Worm (Caenorhabditis elegans) whole organism, midembryonic: Measurements from ENCODE around the gene clc-9.

ENCODE experiments used
- T22C8.4 ChIP-seq: fragments of 200-800 bp; sonication (Bioruptor generic); IDR thresholded peaks from 2 replicates; pipeline ENCODE4 v1.3.6; 2022; ENCODE audit warnings: missing genetic modification characterization, missing compliant biosample characterization
- cog-1 ChIP-seq: sonication (generic microtip); optimal IDR thresholded peaks from 2 replicates; lab custom pipeline; 2016; ENCODE audit warnings: missing genetic modification characterization, missing compliant biosample characterization
- flt-1 ChIP-seq: fragments of 200-800 bp; sonication (Bioruptor generic); IDR thresholded peaks from 2 replicates; pipeline ENCODE4 v1.3.6; 2022; ENCODE audit warnings: missing genetic modification characterization, missing compliant biosample characterization
- klf-2 ChIP-seq: fragments of 200-800 bp; sonication (Bioruptor generic); conservative IDR thresholded peaks from 2 replicates; pipeline ENCODE4 v1.3.6; 2022; ENCODE audit warnings: missing genetic modification reagents, missing genetic modification characterization, missing compliant biosample characterization
- med-1 ChIP-seq: sonication (generic microtip); optimal IDR thresholded peaks from 2 replicates; lab custom pipeline; 2017; ENCODE audit warnings: missing genetic modification characterization, mild to moderate bottlenecking, missing compliant biosample characterization, antibody characterized with exemption, missing genetic modification reagents; ENCODE audit not compliant: insufficient read depth
- ref-1 ChIP-seq: fragments of 200-800 bp; sonication (Bioruptor generic); conservative IDR thresholded peaks from 2 replicates; pipeline ENCODE4 v1.3.6; 2022; ENCODE audit warnings: missing genetic modification reagents, missing genetic modification characterization, missing compliant biosample characterization
- tab-1 ChIP-seq: fragments of 200-800 bp; sonication (Bioruptor generic); IDR thresholded peaks from 2 replicates; pipeline ENCODE4 v1.3.6; 2022; ENCODE audit warnings: missing genetic modification characterization, missing compliant biosample characterization
- ztf-23 ChIP-seq: fragments of 200-800 bp; sonication (Bioruptor generic); IDR thresholded peaks from 2 replicates; pipeline ENCODE4 v1.3.6; 2022; ENCODE audit warnings: missing genetic modification reagents, missing genetic modification characterization, missing compliant biosample characterization
- ztf-29 ChIP-seq: fragments of 200-800 bp; sonication (Bioruptor generic); IDR thresholded peaks from 2 replicates; pipeline ENCODE4 v1.3.6; 2022; ENCODE audit warnings: missing genetic modification reagents, missing genetic modification characterization, missing compliant biosample characterization

clc-9 gene

DNA sequence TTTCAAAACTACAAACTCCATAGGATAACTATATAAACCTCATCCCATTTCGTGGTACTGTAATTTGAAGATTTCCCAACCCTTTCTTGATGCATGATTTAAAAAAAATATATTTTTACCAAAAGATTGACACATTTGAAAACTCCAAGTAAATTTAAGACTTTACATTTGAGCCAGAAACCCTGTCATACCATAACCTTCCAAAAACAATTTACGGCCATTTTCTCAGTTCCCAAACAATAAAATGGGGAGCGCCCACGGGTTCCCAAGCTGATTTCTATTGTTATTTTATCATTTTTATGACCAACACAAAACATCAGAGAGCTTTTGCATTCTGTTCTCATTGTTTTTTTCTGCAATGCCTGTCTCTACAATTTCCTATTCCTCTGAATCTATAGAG lies at the start of gene clc-9:
Gene clc-9 (plus strand): TSS at position 301 of the 400 bp plus-strand sequence.
- TF ChIP-seq med-1 (GFP tag; lab: Kevin White, UChicago) = no peak
- no peak for TF ChIP-seq klf-2
- no peak for TF ChIP-seq ztf-23 (GFP tag; lab: Robert Waterston, UW)
- no peak for TF ChIP-seq cog-1 (tag; lab: Kevin White, UChicago)
- TF ChIP-seq flt-1 (GFP tag; lab: Robert Waterston, UW) = no peak
- TF ChIP-seq ztf-29 (GFP tag; lab: Robert Waterston, UW) = no peak
- TF ChIP-seq ref-1 = no peak
- TF ChIP-seq T22C8.4 (GFP tag; lab: Robert Waterston, UW) = no peak
- no peak for TF ChIP-seq tab-1 (GFP tag; lab: Robert Waterston, UW)

DNA sequence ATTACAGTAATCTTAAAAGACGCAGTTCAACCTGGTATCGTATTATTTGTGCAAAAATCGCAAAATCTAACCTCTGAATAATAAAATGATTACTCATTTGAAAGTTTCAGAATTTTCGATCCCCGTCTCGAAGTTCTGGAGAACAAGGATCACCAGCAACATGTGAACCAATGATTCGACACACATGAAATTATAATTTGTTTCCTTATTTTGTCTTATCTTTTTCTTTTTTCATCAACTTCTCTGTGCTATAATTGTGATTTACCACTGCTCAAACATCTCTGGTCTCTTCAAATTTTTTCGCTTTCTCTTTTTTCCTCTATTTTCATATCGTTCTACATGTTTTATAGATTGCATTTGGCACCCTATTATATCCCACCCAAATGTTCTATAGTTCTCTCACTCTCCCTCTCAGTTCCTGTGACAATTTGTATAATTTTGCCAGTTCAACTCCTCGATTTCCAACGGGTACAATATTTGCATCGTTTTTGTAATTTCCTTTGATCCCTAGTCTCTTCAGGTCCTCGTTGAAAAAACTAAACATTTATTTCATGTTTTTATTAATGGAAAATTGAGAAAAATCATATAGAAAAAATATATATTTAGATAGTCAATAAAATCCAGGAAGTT lies 49.6 kb upstream of the clc-9 start:
- TF ChIP-seq klf-2 = no peak
- no peak for TF ChIP-seq T22C8.4 (GFP tag; lab: Robert Waterston, UW)

DNA sequence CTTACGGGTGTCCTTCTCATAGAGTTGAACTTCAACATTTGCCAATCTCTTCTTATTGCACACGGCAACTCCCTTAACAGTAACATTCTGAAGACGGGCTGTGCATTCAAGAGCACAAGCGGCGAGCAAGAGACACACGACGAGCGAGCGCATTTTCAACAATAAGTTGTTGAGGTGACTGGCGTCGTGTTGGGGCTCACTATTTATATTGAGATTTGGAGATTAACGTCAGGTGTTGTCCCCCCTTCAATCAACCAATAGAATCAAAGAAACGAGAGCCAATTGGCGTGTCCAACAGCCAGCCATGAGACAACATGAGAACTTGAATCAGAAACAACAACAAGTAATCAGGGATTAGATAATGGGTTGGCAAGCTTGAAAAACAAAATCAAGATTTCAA lies 48.8 kb upstream of the clc-9 start, which contains the start of gene ttr-16:
Gene ttr-16 (minus strand): TSS at position 176 of the 400 bp plus-strand sequence.
- no peak for TF ChIP-seq ztf-23 (GFP tag; lab: Robert Waterston, UW)
- TF ChIP-seq flt-1 (GFP tag; lab: Robert Waterston, UW) = 0 out of 2 replicates have a peak, but pooled peaks have one; percentile 5
- TF ChIP-seq ref-1 = no peak
- TF ChIP-seq cog-1 (tag; lab: Kevin White, UChicago) = no peak
- TF ChIP-seq tab-1 (GFP tag; lab: Robert Waterston, UW) = no peak

DNA sequence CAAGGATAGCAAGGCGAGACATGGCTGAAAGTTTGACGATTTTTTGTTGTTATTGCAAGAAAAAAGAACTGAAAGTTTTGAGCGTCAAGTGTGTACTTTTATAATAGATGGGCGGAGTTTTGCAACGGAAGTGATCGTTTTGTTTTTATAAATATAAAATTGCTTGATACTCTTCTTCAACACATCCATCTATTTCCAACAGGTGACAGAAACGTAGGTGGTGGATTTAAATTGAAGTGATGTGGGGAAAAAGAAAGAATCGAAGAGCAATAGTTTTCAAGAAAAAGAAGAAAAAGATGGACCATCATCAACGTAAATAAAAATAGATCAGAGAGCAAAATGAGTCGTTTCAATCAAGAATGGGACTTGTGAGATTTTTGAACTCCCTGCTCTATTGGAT lies 45.7 kb upstream of the clc-9 start, which contains the start of gene ttr-17:
Gene ttr-17 (minus strand): TSS at position 24 of the 400 bp plus-strand sequence.
- TF ChIP-seq klf-2 = no peak
- no peak for TF ChIP-seq cog-1 (tag; lab: Kevin White, UChicago)
- no peak for TF ChIP-seq T22C8.4 (GFP tag; lab: Robert Waterston, UW)
- no peak for TF ChIP-seq ztf-29 (GFP tag; lab: Robert Waterston, UW)
- no peak for TF ChIP-seq ztf-23 (GFP tag; lab: Robert Waterston, UW)
- TF ChIP-seq tab-1 (GFP tag; lab: Robert Waterston, UW) = no peak
- TF ChIP-seq ref-1 = no peak
- no peak for TF ChIP-seq flt-1 (GFP tag; lab: Robert Waterston, UW)
- no peak for TF ChIP-seq med-1 (GFP tag; lab: Kevin White, UChicago)

DNA sequence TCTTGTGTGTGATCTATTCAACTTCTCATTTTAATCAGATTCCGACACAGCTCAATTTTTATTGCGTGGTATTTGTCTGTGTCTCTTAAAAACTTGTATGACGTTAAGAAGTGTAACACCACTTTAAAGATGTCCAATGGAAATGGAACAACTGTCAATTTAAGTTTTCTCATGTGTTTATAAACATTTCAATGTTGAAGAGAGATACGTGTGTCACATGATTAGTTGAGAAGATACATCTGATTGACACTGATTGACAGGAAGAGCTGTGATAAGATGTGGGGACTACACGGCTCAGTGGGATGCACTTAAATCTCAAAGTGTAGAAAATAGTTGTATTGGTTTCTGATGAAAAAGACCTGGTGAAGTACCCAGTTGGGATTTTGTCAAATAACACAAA lies 44.4 kb upstream of the clc-9 start:
- TF ChIP-seq flt-1 (GFP tag; lab: Robert Waterston, UW) (no peak), ztf-23 (GFP tag; lab: Robert Waterston, UW) (no peak), med-1 (GFP tag; lab: Kevin White, UChicago) (no peak), tab-1 (GFP tag; lab: Robert Waterston, UW) (no peak), T22C8.4 (GFP tag; lab: Robert Waterston, UW) (no peak), klf-2 (no peak), ztf-29 (GFP tag; lab: Robert Waterston, UW) (no peak)

DNA sequence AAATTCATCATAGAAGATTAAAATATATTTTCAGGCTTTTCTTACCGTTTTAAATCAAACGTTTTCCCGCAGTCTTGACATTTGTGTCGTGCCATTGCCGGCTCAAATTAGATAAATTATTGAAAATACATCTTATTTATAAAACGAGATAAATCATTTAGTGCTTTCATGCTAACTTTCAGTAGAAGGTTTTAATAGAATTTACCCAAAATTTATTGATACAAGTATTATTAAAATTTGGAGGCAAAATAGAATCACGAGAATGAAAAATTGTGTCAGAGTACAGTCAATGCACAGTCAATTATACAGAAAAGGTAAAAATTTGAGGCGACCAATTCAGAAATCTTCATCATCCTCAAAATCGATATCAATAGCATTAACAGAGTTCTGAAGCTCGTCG lies 34.3 kb upstream of the clc-9 start, which contains the start of gene Y5F2A.4:
Gene Y5F2A.4 (minus strand): TSS at position 101 of the 400 bp plus-strand sequence.
- TF ChIP-seq ztf-23 (GFP tag; lab: Robert Waterston, UW) = no peak
- TF ChIP-seq cog-1 (tag; lab: Kevin White, UChicago) = no peak
- TF ChIP-seq flt-1 (GFP tag; lab: Robert Waterston, UW) = no peak
- TF ChIP-seq ztf-29 (GFP tag; lab: Robert Waterston, UW) = no peak
- TF ChIP-seq klf-2 = no peak
- no peak for TF ChIP-seq med-1 (GFP tag; lab: Kevin White, UChicago)
- TF ChIP-seq T22C8.4 (GFP tag; lab: Robert Waterston, UW) = no peak
- no peak for TF ChIP-seq tab-1 (GFP tag; lab: Robert Waterston, UW)
- TF ChIP-seq ref-1 = no peak

DNA sequence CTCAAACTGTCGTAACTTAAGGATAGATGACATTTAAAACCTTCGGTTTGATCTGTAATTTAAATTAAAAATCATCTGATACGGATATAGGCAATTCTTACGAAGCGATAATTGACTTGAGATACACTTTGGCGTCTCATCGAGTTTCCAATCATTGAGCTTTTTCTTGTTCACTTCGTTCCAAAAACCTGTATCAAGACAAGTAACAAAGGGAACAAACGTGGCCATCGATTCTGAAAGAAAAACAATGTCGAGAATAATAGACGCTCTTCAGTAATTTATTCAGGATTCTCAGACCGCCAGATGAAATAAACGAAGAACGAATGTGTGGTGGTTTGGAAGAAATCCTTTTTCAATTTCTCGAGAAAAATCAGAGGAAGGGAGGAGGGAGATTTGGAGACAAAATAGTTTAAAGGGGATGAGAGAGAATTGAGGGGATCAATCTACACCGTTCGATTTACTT lies 31.9 kb upstream of the clc-9 start, which contains the start of gene atg-7:
Gene atg-7 (minus strand): TSS at position 233 of the 463 bp plus-strand sequence.
- TF ChIP-seq tab-1 (GFP tag; lab: Robert Waterston, UW) = no peak
- TF ChIP-seq klf-2 = no peak
- TF ChIP-seq ztf-29 (GFP tag; lab: Robert Waterston, UW) = no peak

DNA sequence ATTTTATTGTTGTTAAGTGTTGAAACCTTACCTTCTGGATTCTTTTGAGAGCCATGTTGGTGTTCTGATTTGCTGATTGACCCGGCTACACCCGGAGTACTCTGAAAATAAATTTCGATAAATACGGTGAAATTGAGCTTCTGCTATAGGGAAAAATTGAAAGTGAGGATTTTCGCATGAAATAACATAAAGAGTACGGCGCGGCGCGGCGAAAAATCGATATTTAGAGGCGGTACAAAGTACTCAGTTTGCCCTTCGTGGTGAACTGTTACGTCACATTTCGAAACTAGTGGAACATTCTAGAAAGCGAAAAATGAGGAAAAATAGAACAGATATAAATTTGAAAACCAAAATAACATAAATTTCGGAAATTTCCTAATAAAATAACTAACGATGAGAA lies 30.6 kb upstream of the clc-9 start, which contains the start of gene let-70:
Gene let-70 (minus strand): TSS at position 101 of the 400 bp plus-strand sequence.
- TF ChIP-seq tab-1 (GFP tag; lab: Robert Waterston, UW) (no peak), ztf-29 (GFP tag; lab: Robert Waterston, UW) (no peak), klf-2 (no peak), ref-1 (no peak), ztf-23 (GFP tag; lab: Robert Waterston, UW) (no peak), med-1 (GFP tag; lab: Kevin White, UChicago) (no peak), T22C8.4 (GFP tag; lab: Robert Waterston, UW) (no peak), flt-1 (GFP tag; lab: Robert Waterston, UW) (no peak), cog-1 (tag; lab: Kevin White, UChicago) (no peak)

DNA sequence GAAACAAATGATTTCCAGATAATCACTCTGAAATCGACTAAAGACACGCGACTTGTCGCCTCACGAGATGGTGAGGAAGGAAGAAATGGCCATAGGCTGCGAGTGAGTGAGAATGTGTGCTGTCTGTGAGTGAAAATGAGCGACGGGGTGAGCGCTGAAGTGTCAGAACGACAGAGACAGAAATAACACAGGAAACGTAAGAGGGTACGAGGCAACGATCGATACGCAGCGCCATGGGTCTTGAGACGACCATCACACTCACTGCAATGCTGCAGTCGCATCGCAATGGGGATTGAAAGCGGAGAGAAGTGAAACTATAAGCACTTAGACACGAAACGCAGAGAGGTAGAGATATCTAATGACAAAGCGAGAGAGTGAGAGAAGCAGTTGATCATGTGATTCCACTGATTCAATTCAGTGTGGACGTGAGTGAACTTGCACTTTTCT lies 29.9 kb upstream of the clc-9 start:
- TF ChIP-seq ztf-23 (GFP tag; lab: Robert Waterston, UW) (peak; percentile 70), klf-2 (no peak), ztf-29 (GFP tag; lab: Robert Waterston, UW) (no peak), ref-1 (no peak), flt-1 (GFP tag; lab: Robert Waterston, UW) (no peak), cog-1 (tag; lab: Kevin White, UChicago) (peak; percentile 63), T22C8.4 (GFP tag; lab: Robert Waterston, UW) (peak; percentile 91), tab-1 (GFP tag; lab: Robert Waterston, UW) (no peak), med-1 (GFP tag; lab: Kevin White, UChicago) (no peak)
